Fruit fly (Drosophila melanogaster): ENCODE data around the gene CG14275.

Gene CG14275

DNA sequence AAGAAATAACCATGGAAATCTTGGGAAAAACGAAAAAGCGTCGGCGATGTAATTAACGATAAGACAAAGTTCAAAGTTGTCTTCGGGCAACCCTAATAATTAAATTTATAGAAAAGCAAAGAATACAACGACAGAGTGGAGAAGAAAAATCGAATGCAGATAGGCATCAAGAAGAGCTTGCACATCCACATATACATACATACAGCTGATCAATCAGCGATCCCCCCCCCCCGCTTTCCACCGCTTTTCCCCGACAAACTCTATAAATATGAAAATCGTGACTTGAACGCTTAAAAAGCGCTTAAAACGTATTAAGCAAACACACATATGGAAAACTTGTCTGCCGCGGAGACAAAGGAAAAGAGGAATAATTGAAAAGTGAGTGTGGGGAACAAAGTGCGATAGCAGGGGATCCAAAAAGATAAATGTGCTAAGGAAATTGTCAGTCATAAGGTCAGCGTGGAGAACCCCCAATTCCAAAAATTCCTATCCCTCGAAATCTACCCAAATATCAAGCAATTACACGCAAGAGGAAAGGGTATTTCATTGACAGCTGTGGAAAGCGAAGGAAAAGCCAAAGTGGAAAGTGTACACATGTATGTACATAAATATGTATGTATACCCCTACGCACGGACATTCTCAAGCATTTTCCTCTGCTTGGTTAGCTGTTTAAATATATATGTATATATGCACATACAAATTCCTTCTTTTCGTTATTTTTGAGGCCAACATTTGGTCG is 37.7 kb upstream of the CG14275 start (continued):
- TF ChIP-seq twi (tag; optimal IDR thresholded peaks at IDR 0.05) (peak; percentile 68), CG18262 (tag; optimal IDR thresholded peaks at IDR 0.05) (peak; percentile 2), oc (tag; optimal IDR thresholded peaks at IDR 0.05) (peak; percentile 4), MTF-1 (GFP tag; optimal IDR thresholded peaks at IDR 0.05; ENCODE audit: borderline replicate concordance) (peak; percentile 27), CG11456 (GFP tag; IDR thresholded peaks at IDR 0.05) (no peak), sd (tag; optimal IDR thresholded peaks at IDR 0.05) (peak; percentile 58), CG12659 (GFP tag; optimal IDR thresholded peaks at IDR 0.05) (no peak), pros (GFP tag; optimal IDR thresholded peaks at IDR 0.05) (peak; percentile 56), dysf (GFP tag; IDR thresholded peaks at IDR 0.05) (no peak), Dip2 (GFP tag; IDR thresholded peaks at IDR 0.05) (no peak), CG10431 (GFP tag; optimal IDR thresholded peaks at IDR 0.05) (peak; percentile 6), Hmx (GFP tag; optimal IDR thresholded peaks at IDR 0.05) (no peak), grn (GFP tag; optimal IDR thresholded peaks at IDR 0.05) (peak; percentile 91), chm (GFP tag; IDR thresholded peaks at IDR 0.05) (0 out of 2 replicates have a peak, but pooled peaks have one; percentile 17), insv (GFP tag; optimal IDR thresholded peaks at IDR 0.05) (no peak), CG11093 (GFP tag; IDR thresholded peaks at IDR 0.05) (no peak), grau (tag; optimal IDR thresholded peaks at IDR 0.05) (no peak), CG15601 (tag; optimal IDR thresholded peaks at IDR 0.05) (peak; percentile 9), az2 (GFP tag; optimal IDR thresholded peaks at IDR 0.05) (no peak), chinmo (GFP tag; IDR thresholded peaks at IDR 0.05; ENCODE audit: partially characterized antibody) (0 out of 4 replicates have a peak, but pooled peaks have one; percentile 39), CG8359 (GFP tag; optimal IDR thresholded peaks at IDR 0.05; ENCODE audit: borderline replicate concordance) (no peak), fd64A (GFP tag; optimal IDR thresholded peaks at IDR 0.05) (peak; percentile 27), CG10209 (GFP tag; optimal IDR thresholded peaks at IDR 0.05) (no peak), al (GFP tag; IDR thresholded peaks at IDR 0.05) (no peak), pfk (GFP tag; optimal IDR thresholded peaks at IDR 0.05) (no peak), CG9817 (tag; optimal IDR thresholded peaks at IDR 0.05) (no peak), tna (GFP tag; IDR thresholded peaks at IDR 0.05; ENCODE audit: partially characterized antibody) (no peak), CG1603 (tag; optimal IDR thresholded peaks at IDR 0.05) (peak; percentile 14), CG32772 (GFP tag; IDR thresholded peaks at IDR 0.05) (no peak), CG32532 (GFP tag; IDR thresholded peaks at IDR 0.05) (no peak), kni (GFP tag; optimal IDR thresholded peaks at IDR 0.05) (peak; percentile 84), Nf-YB (GFP tag; optimal IDR thresholded peaks at IDR 0.05) (no peak), HLHmδ (GFP tag; optimal IDR thresholded peaks at IDR 0.05) (no peak), CG12299 (tag; optimal IDR thresholded peaks at IDR 0.05) (no peak), Taf1 (GFP tag; IDR thresholded peaks at IDR 0.05) (no peak), lilli (GFP tag; optimal IDR thresholded peaks at IDR 0.05) (no peak), Scr (GFP tag; IDR thresholded peaks at IDR 0.05; ENCODE audit: partially characterized antibody) (no peak), Hey (tag; optimal IDR thresholded peaks at IDR 0.05) (no peak), Lim3 (GFP tag; IDR thresholded peaks at IDR 0.05) (no peak), CG4707 (GFP tag; optimal IDR thresholded peaks at IDR 0.05) (no peak), CG6254 (GFP tag; optimal IDR thresholded peaks at IDR 0.05) (no peak), CG2202 (tag; optimal IDR thresholded peaks at IDR 0.05) (peak; percentile 4), hkb (optimal IDR thresholded peaks at IDR 0.05) (no peak), hkb (GFP tag; IDR thresholded peaks at IDR 0.05) (no peak), gce (GFP tag; IDR thresholded peaks at IDR 0.05) (no peak), CG10321 (GFP tag; IDR thresholded peaks at IDR 0.05) (no peak), CG15696 (tag; optimal IDR thresholded peaks at IDR 0.05) (peak; percentile 53), otp (GFP tag; IDR thresholded peaks at IDR 0.05) (0 out of 3 replicates have a peak, but pooled peaks have one; percentile 4), HLH54F (GFP tag; optimal IDR thresholded peaks at IDR 0.05) (no peak)

Measured in whole organism, embryonic.